Fruit fly (Drosophila melanogaster) whole organism, embryonic: Measurements from ENCODE around the gene Srr.

Experiments used
- CG7357 ChIP-seq: fragments of 200-800 bp; sonication (Bioruptor generic); IDR thresholded peaks from 3 replicates; pipeline ENCODE4 v1.3.6; 2022; ENCODE audit warnings: missing biosample characterization, missing genetic modification characterization
- Usf ChIP-seq: fragments of 200-800 bp; sonication (Bioruptor generic); optimal IDR thresholded peaks from 2 replicates; lab custom pipeline; 2017; ENCODE audit warnings: missing genotype, missing biosample characterization, missing genetic modification characterization
- salm ChIP-seq: fragments of 200-800 bp; sonication (Bioruptor generic); optimal IDR thresholded peaks from 2 replicates; lab custom pipeline; 2018; ENCODE audit warnings: missing biosample characterization, mild to moderate bottlenecking, missing genetic modification characterization

dm6 chr3R:9408069-9408468 lies 42.9 kb downstream of the Srr start, which contains the start of gene CG44261:
- TF ChIP-seq salm (tag; lab: Kevin White, UChicago) = no peak
- no peak for TF ChIP-seq Usf
- TF ChIP-seq CG7357 = no peak
